Fruit fly (Drosophila melanogaster) whole organism, pupa: ENCODE measurements around the gene HDAC1.
A peak's percentile ranks its signal among the peaks of the same experiment; 100 is the strongest.

Experiments used
- CG12605 ChIP-seq: fragments of 200-800 bp; sonication (Bioruptor generic); IDR thresholded peaks from 2 replicates; pipeline ENCODE4 v1.3.6; 2022; ENCODE audit warnings: missing biosample characterization, missing genetic modification characterization
- CG13204 ChIP-seq: fragments of 200-800 bp; sonication (Bioruptor generic); optimal IDR thresholded peaks from 2 replicates; lab custom pipeline; 2018; ENCODE audit warnings: missing biosample characterization, mild to moderate bottlenecking, missing genetic modification characterization, moderate library complexity
- CG14655 ChIP-seq: fragments of 200-800 bp; sonication (Bioruptor generic); optimal IDR thresholded peaks from 3 replicates; lab custom pipeline; 2017; ENCODE audit warnings: mild to moderate bottlenecking, missing biosample characterization, missing genetic modification reagents, missing genetic modification characterization
- CG32121 ChIP-seq: fragments of 200-800 bp; sonication (Bioruptor generic); IDR thresholded peaks from 2 replicates; pipeline ENCODE4 v1.3.6; 2022; ENCODE audit warnings: missing biosample characterization, missing genetic modification characterization
- CG34367 ChIP-seq: fragments of 200-800 bp; sonication (Bioruptor generic); optimal IDR thresholded peaks from 2 replicates; lab custom pipeline; 2018; ENCODE audit warnings: missing biosample characterization, mild to moderate bottlenecking, missing genetic modification characterization
- CG8159 ChIP-seq: fragments of 200-800 bp; sonication (Bioruptor generic); optimal IDR thresholded peaks from 3 replicates; lab custom pipeline; 2018; ENCODE audit warnings: missing biosample characterization, mild to moderate bottlenecking, missing genetic modification characterization, moderate library complexity
- CG8301 ChIP-seq: fragments of 200-800 bp; sonication (Bioruptor generic); optimal IDR thresholded peaks from 2 replicates; lab custom pipeline; 2018; ENCODE audit warnings: missing biosample characterization, mild to moderate bottlenecking, missing genetic modification characterization
- D1 ChIP-seq: fragments of 200-800 bp; sonication (Bioruptor generic); optimal IDR thresholded peaks from 2 replicates; lab custom pipeline; 2018; ENCODE audit warnings: missing biosample characterization, mild to moderate bottlenecking, missing genetic modification characterization, moderate library complexity
- Ets98B ChIP-seq: fragments of 200-800 bp; sonication (Bioruptor generic); IDR thresholded peaks from 2 replicates; pipeline ENCODE4 v1.3.6; 2022; ENCODE audit warnings: missing biosample characterization, missing genetic modification characterization
- Pif1A ChIP-seq: fragments of 200-800 bp; sonication (Bioruptor generic); optimal IDR thresholded peaks from 3 replicates; lab custom pipeline; 2016; ENCODE audit warnings: missing biosample characterization, missing genetic modification characterization
- gl ChIP-seq: fragments of 200-800 bp; sonication (Bioruptor generic); optimal IDR thresholded peaks from 2 replicates; lab custom pipeline; 2018; ENCODE audit warnings: missing biosample characterization, mild to moderate bottlenecking, missing genetic modification characterization

dm6 chr3L:4611311-4611710 is 15.2 kb upstream of the HDAC1 start:
- TF ChIP-seq CG12605 (GFP tag; lab: Robert Waterston, UW) (peak; percentile 84), gl (tag; lab: Kevin White, UChicago) (peak; percentile 77), D1 (tag; lab: Kevin White, UChicago) (peak; percentile 27), CG13204 (GFP tag; lab: Kevin White, UChicago) (peak; percentile 63), CG8159 (tag; lab: Kevin White, UChicago) (peak; percentile 84), CG32121 (GFP tag; lab: Robert Waterston, UW) (peak; percentile 92), Ets98B (GFP tag; lab: Robert Waterston, UW) (peak; percentile 92), Pif1A (GFP tag; lab: Kevin White, UChicago) (peak; percentile 89), CG14655 (GFP tag; lab: Kevin White, UChicago) (peak; percentile 79), CG8301 (tag; lab: Kevin White, UChicago) (peak; percentile 83), CG34367 (tag; lab: Kevin White, UChicago) (peak; percentile 82)
